Worm (Caenorhabditis elegans) whole organism, midembryonic: ENCODE results near the gene C34C12.6.

Source experiments
- tab-1 ChIP-seq: fragments of 200-800 bp; sonication (Bioruptor generic); IDR thresholded peaks from 2 replicates; pipeline ENCODE4 v1.3.6; 2022; ENCODE audit warnings: missing genetic modification characterization, missing compliant biosample characterization
- ztf-29 ChIP-seq: fragments of 200-800 bp; sonication (Bioruptor generic); IDR thresholded peaks from 2 replicates; pipeline ENCODE4 v1.3.6; 2022; ENCODE audit warnings: missing genetic modification reagents, missing genetic modification characterization, missing compliant biosample characterization

ce11 chrIII:3468384-3468783 lies 14.0 kb upstream of the C34C12.6 start:
- TF ChIP-seq tab-1 (GFP tag; lab: Robert Waterston, UW) (no peak), ztf-29 (GFP tag; lab: Robert Waterston, UW) (no peak)
